Fruit fly (Drosophila melanogaster): ENCODE measurements around the gene CG14341.
A peak's percentile ranks its signal among the peaks of the same experiment; 100 is the strongest.

CG14341 gene

DNA sequence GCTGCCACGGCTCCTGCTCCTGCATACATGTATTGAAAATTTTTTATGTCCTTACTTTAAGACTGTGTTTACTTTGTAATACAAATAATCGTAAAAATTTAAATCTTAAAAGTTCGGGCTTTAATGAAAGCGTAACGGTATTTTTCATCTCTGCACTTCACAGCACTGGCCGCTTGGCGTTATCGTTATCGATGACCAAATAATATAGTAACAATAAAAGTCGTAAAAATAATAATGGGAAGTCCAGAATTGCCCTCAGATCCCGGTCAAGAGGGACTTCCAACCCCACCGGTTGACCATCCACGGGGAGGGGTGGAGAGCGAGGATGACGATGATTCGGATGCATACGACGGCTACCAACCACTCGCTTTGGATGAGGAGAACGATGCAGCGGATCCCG, at the start of gene CG14341:
Gene CG14341 (plus strand): TSS at position 181 of the 400 bp plus-strand sequence.
- TF ChIP-seq noc (tag; optimal IDR thresholded peaks at IDR 0.05): no peak

DNA sequence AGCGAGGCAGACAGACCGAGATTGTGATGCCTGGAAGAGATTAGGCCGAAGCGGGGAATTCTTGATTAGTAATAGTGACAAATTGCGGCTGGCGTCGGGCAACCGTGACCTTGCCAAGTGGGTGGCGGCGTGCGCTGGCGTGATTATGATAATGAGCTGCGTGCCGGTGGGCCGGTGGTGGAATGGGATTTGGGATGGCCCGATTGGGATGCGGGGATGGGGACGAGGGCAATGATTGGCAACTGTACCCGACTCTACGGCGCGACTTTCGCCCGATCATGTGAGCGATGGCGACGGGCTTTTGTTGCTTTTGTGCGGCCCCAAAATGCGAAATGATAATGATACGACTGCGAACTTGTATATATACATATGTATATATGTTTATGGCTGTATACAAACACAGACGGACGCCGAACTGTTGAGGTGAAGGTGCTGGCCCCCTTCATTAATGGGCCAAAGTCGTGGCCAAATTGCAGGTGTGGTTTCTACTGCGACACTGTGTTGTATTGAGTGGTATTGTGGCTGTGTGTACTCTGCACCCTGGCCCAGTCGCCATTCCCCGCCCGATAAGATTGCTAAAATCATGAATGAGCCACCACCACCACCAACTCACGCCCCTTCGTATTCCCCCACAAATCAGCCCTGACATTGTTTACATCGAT, 49.5 kb upstream of the CG14341 start:
- peak; percentile 43 for TF ChIP-seq noc (tag; optimal IDR thresholded peaks at IDR 0.05)

DNA sequence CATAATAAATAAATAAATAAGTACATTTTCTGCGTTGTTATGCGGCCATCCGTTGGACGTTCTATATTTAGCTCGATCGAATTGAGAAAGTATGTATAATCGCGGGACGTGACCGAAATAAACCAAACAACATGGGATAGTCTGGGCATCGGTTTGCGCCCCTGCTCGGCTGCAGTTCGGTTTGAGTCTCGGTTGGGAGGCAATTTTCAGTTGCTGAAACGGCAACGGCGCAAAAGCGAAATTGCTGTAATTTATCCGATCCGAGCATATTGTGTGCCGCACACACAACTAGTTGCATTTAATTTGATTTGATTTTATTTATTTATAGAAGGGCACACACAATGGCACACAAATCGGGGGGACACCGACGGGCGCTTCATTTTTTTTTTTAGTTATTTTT, 48.2 kb upstream of the CG14341 start:
- no peak for TF ChIP-seq noc (tag; optimal IDR thresholded peaks at IDR 0.05)

DNA sequence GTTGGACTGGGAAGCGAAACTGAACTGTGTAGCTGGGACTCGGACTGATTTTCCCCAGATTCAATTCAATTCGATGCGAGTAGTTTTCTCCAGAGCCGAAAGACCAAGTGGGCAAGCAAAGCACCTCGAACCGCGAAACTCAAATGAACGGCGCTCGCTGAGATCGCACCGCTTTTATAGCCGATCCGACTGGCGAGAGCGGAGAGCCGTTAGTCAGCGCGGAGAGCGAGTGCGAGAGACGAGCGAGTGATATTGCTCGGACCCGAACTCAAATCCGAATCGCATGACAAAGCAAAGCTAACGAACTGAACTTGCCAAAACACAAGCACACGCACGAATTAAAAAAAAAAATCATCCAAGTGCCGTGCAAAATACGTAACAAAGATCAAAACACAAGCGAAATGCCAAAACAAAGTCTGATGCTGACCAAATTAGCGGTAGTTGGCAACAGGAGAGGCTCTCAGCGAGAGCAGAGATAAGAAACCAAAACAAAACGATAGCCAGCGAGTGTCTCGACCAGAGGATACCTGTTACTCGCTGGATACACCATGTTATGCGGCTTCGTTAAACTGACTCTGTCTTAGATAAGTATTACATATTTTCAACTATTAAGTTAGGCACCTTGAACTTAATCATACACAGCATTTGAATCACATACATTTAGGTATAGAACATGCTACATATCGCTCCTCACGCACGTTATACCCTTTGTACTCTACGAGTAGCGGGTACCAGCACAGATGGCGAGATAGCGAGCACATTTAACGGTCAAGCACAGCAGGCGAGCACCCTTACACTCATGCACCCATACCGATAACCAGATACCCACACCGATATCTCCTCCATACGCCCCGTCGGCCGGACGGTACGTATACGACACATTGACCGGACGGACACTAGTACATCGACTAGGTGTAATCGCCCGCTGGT, 47.2 kb upstream of the CG14341 start:
- peak; percentile 96 for TF ChIP-seq noc (tag; optimal IDR thresholded peaks at IDR 0.05)

DNA sequence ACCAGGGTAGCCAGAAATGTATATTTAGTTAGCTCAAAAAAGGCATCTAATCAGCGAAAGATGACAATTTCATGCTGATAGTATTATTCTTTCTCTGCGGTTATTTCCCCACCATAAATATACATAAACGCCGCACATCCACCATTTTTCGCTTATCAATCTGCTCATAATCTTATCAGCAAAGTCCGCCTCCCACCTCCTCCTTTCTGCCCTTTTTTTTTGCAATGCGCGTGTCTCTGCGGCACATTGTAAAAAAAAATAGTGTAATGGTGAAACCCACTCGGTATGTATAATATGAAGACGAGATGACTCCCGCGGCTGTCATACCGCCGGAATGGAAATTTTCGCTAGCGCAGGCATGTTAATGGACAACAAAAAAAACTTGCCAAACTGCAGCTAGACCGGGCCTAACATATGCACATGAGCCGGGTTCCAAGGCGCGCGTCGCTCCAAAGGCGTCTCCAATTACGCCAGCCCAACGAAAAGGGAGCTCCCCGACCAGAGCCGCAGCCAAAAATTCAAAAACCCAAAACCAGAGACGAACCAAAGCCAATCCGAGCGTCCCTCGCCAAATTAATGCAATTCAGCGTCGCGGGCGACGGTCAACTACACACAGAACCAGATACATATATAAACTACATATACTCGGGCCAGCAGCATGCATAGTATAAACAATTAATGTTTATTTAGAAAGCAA, 46.0 kb upstream of the CG14341 start:
- no peak for TF ChIP-seq noc (tag; optimal IDR thresholded peaks at IDR 0.05)

DNA sequence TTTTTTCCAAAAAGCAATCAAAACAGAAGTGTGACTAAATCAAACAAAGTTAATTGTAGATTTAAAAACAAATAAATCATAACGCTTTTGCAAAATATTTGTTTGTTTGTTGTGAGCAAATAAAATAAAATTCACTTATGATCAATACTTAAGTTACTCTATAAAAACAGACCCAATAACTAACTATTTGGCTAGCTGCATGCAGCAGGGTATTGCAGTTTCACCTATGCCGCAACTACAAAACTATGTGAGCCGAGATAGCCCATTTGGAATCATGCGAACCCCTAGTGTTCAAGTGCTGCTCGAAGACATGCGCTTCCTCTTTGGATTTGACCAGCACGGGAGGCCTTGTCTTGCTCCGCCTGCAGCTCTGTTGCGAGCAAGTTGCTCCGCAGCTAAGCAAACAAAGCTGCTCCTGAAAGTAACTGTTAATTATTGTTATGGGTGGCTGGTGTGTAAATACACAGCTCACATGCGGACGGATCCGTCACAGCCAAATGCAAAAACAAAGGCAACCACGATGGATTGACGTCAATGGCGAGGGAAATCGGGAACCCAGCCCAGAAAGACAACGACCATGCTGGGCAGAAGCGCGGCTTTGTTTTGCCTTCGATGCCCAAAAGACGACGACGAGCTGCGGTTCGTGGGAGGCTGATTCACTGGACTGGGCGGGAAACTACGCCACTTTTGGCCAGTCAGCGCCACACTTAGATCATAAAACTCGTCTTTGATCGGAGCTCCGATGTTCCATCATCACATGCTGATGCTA, 44.2 kb upstream of the CG14341 start:
- TF ChIP-seq noc (tag; optimal IDR thresholded peaks at IDR 0.05): no peak

DNA sequence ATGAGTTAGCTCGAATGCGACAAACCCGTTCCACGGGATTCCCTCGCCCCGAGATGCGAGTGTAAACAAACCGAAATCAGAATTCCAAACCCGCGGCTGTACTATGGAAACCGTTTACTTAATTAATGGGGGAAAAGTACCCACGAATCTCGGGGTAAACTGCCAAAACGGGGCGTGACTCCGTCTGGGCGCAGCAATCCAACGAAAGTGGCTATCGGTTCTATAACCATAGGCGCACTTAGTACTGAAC, 43.7 kb upstream of the CG14341 start:
- no peak for TF ChIP-seq noc (tag; optimal IDR thresholded peaks at IDR 0.05)

DNA sequence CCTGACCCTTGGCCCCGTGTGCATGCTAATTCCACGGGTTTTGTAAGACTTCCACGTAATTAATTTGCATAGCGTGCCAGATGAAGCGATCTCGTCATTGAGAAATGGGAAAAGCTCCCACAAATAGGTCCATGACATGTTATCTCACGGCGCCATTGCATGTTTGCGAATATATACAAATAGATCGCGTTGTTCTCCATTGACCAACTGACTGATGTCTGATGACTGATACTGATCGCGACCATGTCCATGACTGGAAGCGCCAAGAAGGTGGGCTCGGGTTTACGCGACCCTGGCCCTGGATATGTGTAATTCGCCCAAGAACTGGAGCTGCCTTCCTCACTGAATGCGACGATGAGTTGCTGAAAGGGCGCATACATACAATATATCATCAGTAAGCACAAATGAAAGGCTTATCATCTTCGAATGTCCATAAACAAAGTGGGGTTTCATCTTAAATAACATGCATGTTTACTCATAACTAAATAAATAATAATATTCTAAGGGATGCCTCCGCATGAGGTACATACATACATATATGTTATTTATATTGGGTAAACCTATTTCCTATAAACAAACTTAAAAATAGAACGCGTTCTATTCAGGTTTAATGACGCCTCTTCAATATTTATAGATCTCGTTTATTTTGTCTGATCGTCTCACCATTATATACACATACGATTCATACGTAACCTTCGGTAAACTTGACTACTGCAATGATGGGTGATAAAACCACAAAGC, 43.1 kb upstream of the CG14341 start:
- no peak for TF ChIP-seq noc (tag; optimal IDR thresholded peaks at IDR 0.05)

DNA sequence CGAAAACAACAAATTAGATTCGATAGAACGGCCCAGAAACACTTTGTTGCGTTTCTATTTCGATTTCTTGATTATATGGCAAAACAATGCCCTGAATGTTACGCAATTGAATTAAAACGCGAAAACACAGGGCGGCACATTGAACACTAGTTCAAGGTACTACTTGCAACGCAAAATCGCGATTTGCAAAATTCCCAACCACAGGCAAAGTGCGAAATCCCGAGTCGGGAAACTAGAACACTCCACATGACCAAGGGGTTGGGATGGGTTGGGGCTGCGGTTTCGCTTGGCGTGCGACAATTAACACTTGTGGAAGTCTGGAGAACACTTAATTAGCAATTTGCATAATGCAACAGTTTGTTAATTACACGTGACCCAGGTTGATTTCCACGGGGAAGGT, 42.0 kb upstream of the CG14341 start:
- TF ChIP-seq noc (tag; optimal IDR thresholded peaks at IDR 0.05): no peak

DNA sequence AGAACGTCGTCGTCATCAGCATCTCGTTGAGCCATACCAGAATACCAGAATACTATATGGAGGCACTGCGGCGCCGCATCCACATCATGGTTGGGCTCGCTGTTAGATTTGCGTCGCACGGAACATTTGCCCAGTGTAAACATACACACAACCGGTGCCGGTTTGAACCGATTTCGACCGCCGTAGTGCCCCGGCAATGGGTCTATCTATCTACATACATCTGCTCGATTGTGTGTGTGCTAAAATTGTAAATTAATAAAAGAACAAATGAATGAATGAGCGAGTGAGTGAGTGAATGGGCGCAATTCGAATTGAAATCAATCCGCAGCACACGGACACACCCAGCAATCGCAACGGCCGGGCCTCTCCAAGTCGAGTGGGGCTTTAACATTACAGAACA, 40.9 kb upstream of the CG14341 start:
- TF ChIP-seq noc (tag; optimal IDR thresholded peaks at IDR 0.05): no peak

DNA sequence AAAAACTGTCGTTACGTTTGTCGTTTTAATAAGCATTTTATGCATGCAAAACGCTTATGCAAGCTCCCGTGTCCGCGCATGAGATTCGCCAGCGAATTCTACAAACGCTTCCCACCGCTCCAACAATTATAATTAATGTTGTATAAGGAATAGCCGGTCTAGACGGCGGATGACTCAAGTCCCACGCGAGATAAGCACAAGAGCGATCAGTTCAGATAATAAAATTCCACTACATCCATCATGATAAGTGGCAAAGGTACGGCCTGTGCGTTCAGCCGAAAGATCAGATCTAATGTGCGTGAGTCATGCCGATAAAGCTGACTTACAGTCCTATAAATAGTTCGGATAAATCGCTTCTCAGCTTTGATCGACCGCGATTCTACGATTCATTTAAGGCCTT, 39.8 kb upstream of the CG14341 start:
- TF ChIP-seq noc (tag; optimal IDR thresholded peaks at IDR 0.05): no peak

DNA sequence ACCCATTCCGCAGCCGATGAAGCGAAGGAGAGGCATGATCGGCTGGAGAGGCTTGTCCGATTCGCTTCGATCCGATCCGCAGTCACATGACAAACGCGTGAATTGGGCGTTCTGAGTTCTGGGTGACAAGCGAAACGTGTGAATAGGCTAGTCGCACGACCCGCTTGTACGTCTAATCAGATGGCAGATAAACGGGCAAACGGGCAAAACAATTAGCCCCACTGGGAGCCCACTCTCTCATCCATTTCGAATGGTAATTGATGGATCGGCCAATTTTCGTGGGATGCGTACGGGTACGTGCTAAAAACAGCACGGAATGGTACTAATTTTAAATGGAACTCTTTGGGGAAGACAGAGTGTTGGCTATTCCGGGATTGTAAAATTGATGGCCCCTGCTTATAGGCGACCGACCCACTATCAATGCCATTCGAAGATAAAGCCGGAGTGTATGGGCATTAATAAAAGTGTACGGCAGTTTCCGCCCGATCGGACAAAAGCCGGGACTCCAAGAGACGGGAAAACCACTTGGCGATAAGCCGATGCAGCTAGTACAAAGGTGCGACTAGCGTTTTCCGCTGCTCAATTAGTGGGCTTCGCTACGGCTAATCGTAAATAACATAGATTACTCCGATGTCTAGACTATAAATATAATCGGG, 38.7 kb upstream of the CG14341 start:
- TF ChIP-seq noc (tag; optimal IDR thresholded peaks at IDR 0.05): peak; percentile 58

DNA sequence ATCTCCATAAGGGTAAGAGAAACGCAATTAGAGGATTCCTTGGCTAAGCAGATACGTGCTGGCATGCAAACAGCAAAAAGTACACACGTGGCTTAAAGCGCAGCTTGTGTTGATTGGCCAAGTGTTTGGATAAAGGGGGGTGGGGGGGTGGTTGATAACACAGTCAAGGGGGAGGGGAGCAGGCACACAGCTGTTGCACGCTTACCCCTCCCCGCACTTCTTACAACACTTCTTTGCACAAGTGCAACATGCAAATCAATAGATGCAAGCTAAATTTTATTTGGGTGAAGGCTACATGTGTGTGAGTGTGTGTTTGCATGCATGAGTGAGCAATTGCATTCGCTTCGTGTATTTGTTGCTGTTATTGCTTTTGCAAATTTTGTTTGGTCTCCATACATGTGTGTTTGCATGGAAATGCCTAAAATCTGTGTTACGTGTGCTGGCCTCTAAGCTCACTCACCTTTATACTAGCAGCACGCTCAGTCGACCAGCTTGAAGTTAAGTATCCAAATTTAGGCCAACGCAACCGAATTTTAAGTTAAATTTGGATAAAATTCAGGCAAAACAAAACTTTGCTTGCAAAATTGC, 37.9 kb upstream of the CG14341 start:
- no peak for TF ChIP-seq noc (tag; optimal IDR thresholded peaks at IDR 0.05)

Data from whole organism, larva.